Fruit fly (Drosophila melanogaster): ENCODE measurements around the gene Adar.
A peak's percentile ranks its signal among the peaks of the same experiment; 100 is the strongest.

Adar gene

dm6 chrX:1825912-1826862 lies 52.7 kb downstream of the Adar start (continued):
- TF ChIP-seq dsx (GFP tag; optimal IDR thresholded peaks at IDR 0.05; ENCODE audit: poor library complexity, severe bottlenecking) (peak; percentile 9), Hr38 (GFP tag; optimal IDR thresholded peaks at IDR 0.05) (no peak), CG7368 (GFP tag; optimal IDR thresholded peaks at IDR 0.05) (peak; percentile 52), achi (GFP tag; optimal IDR thresholded peaks at IDR 0.05) (peak; percentile 64), Sox14 (GFP tag; optimal IDR thresholded peaks at IDR 0.05) (peak; percentile 76), CG31627 (GFP tag; optimal IDR thresholded peaks at IDR 0.05) (peak; percentile 65), Hr4 (GFP tag; optimal IDR thresholded peaks at IDR 0.05) (peak; percentile 50), Hr39 (GFP tag; optimal IDR thresholded peaks at IDR 0.05) (peak; percentile 62), esn (GFP tag; optimal IDR thresholded peaks at IDR 0.05) (peak; percentile 74), CG8319 (GFP tag; optimal IDR thresholded peaks at IDR 0.05) (peak; percentile 60), eg (GFP tag; IDR thresholded peaks at IDR 0.05) (0 out of 3 replicates have a peak, but pooled peaks have one; percentile 38), cyc (GFP tag; optimal IDR thresholded peaks at IDR 0.05) (peak; percentile 55), Blimp-1 (GFP tag; optimal IDR thresholded peaks at IDR 0.05) (no peak), svp (GFP tag) (peak; percentile 91), Eip78C (GFP tag) (peak; percentile 91), Sox102F (GFP tag; optimal IDR thresholded peaks at IDR 0.05) (peak; percentile 63), Eip93F (GFP tag; optimal IDR thresholded peaks at IDR 0.05) (no peak), Met (GFP tag; optimal IDR thresholded peaks at IDR 0.05) (peak; percentile 73), CG6808 (GFP tag; optimal IDR thresholded peaks at IDR 0.05) (peak; percentile 54), CG1621 (tag; optimal IDR thresholded peaks at IDR 0.05) (peak; percentile 49), CG32006 (GFP tag; optimal IDR thresholded peaks at IDR 0.05) (peak; percentile 66), Gug (GFP tag; IDR thresholded peaks at IDR 0.05) (no peak), Sox15 (GFP tag; optimal IDR thresholded peaks at IDR 0.05) (peak; percentile 65), ss (GFP tag; optimal IDR thresholded peaks at IDR 0.05) (peak; percentile 33 to 69), net (GFP tag; optimal IDR thresholded peaks at IDR 0.05) (peak; percentile 73), CG15336 (GFP tag; IDR thresholded peaks at IDR 0.05) (no peak), Ets21C (GFP tag; optimal IDR thresholded peaks at IDR 0.05) (peak; percentile 33), salr (GFP tag; optimal IDR thresholded peaks at IDR 0.05) (peak; percentile 32 to 45), acj6 (GFP tag; optimal IDR thresholded peaks at IDR 0.05) (peak; percentile 62), CG3032 (tag; optimal IDR thresholded peaks at IDR 0.05) (peak; percentile 66), fkh (GFP tag; optimal IDR thresholded peaks at IDR 0.05) (no peak), CG10669 (GFP tag; optimal IDR thresholded peaks at IDR 0.05) (peak; percentile 75), lz (GFP tag; optimal IDR thresholded peaks at IDR 0.05) (peak; percentile 60), CG4318 (GFP tag; optimal IDR thresholded peaks at IDR 0.05) (peak; percentile 22)

dm6 chrX:1828097-1828496 lies 54.6 kb downstream of the Adar start:
- no peak for TF ChIP-seq Ets96B (tag; optimal IDR thresholded peaks at IDR 0.05)
- TF ChIP-seq svp (GFP tag) = peak; percentile 75
- peak; percentile 37 for TF ChIP-seq Lpt (GFP tag; optimal IDR thresholded peaks at IDR 0.05)
- TF ChIP-seq fkh (GFP tag; optimal IDR thresholded peaks at IDR 0.05) = peak; percentile 48
- 0 out of 3 replicates have a peak, but pooled peaks have one; percentile 29 for TF ChIP-seq eg (GFP tag; IDR thresholded peaks at IDR 0.05)
